Fruit fly (Drosophila melanogaster) whole organism, wandering third instar larva: ENCODE measurements around the gene Ack.
A peak's percentile ranks its signal among the peaks of the same experiment; 100 is the strongest.

Experiments
- Abd-B ChIP-seq: fragments of >200 bp; optimal IDR thresholded peaks from 2 replicates; lab custom pipeline; 2017; ENCODE audit warnings: missing biosample characterization, missing genetic modification characterization
- CG32264 ChIP-seq: fragments of 200-800 bp; sonication (Bioruptor generic); optimal IDR thresholded peaks from 2 replicates; lab custom pipeline; 2016; ENCODE audit warnings: missing biosample characterization, missing genetic modification characterization
- CG9705 ChIP-seq: fragments of 200-800 bp; sonication (Bioruptor generic); optimal IDR thresholded peaks from 2 replicates; lab custom pipeline; 2018; ENCODE audit warnings: missing biosample characterization, mild to moderate bottlenecking, missing genetic modification characterization
- CrebA ChIP-seq: fragments of 200-800 bp; sonication (Bioruptor generic); optimal IDR thresholded peaks from 2 replicates; lab custom pipeline; 2016; ENCODE audit warnings: missing biosample characterization, mild to moderate bottlenecking, missing genetic modification characterization, borderline replicate concordance
- Dfd ChIP-seq: fragments of >200 bp; optimal IDR thresholded peaks from 2 replicates; lab custom pipeline; 2017; ENCODE audit warnings: missing biosample characterization, missing genetic modification characterization
- Dif ChIP-seq: fragments of 200-275, 200-300 bp; sonication (Bioruptor generic); optimal IDR thresholded peaks from 2 replicates; lab custom pipeline; 2018; ENCODE audit warnings: missing biosample characterization, missing genetic modification characterization; ENCODE audit not compliant: partially characterized antibody
- GATAd ChIP-seq: sonication (Bioruptor generic); optimal IDR thresholded peaks from 2 replicates; lab custom pipeline; 2016; ENCODE audit warnings: missing biosample characterization, missing genetic modification characterization
- HLH106 ChIP-seq: fragments of 200-800 bp; optimal IDR thresholded peaks from 3 replicates; lab custom pipeline; 2019; ENCODE audit warnings: missing biosample characterization, mild to moderate bottlenecking, missing genetic modification characterization, moderate library complexity
- Hnf4 ChIP-seq: fragments of 200-800 bp; sonication (Bioruptor generic); optimal IDR thresholded peaks from 2 replicates; lab custom pipeline; 2016; ENCODE audit warnings: missing biosample characterization, mild to moderate bottlenecking, missing genetic modification characterization
- Hr78 ChIP-seq: fragments of >200 bp; optimal IDR thresholded peaks from 2 replicates; lab custom pipeline; 2017; ENCODE audit warnings: missing biosample characterization, missing genetic modification characterization
- Hr83 ChIP-seq: fragments of 200-300 bp; sonication (Bioruptor generic); optimal IDR thresholded peaks from 2 replicates; lab custom pipeline; 2016; ENCODE audit warnings: missing biosample characterization, mild to moderate bottlenecking, missing genetic modification characterization, moderate library complexity; ENCODE audit not compliant: poor library complexity, severe bottlenecking
- Jra ChIP-seq: sonication (Bioruptor generic); optimal IDR thresholded peaks from 2 replicates; lab custom pipeline; 2016; ENCODE audit warnings: missing biosample characterization, missing genetic modification characterization
- Mio ChIP-seq: sonication (Bioruptor generic); optimal IDR thresholded peaks from 2 replicates; lab custom pipeline; 2016; ENCODE audit warnings: missing biosample characterization, missing genetic modification characterization
- Myc ChIP-seq: fragments of >200 bp; optimal IDR thresholded peaks from 2 replicates; lab custom pipeline; 2017
- N ChIP-seq: fragments of >200 bp; optimal IDR thresholded peaks from 2 replicates; lab custom pipeline; 2018; ENCODE audit warnings: missing biosample characterization, missing external identifiers, missing genetic modification characterization
- OdsH ChIP-seq: fragments of 200-800 bp; sonication (Bioruptor generic); optimal IDR thresholded peaks from 2 replicates; lab custom pipeline; 2016; ENCODE audit warnings: missing biosample characterization, mild to moderate bottlenecking, missing genetic modification characterization
- Rel ChIP-seq, 2 experiments: fragments of 200-800 bp; sonication (Bioruptor generic) in 1 of 2; optimal IDR thresholded peaks; 2 replicates in 1 of 2; 3 replicates in 1 of 2; lab custom pipeline; 2016 to 2019; ENCODE audit warnings: mild to moderate bottlenecking in 2 of 2, missing biosample characterization in 2 of 2, missing genetic modification characterization in 2 of 2, moderate library complexity in 1 of 2
- Sp1 ChIP-seq: fragments of 200-800 bp; sonication (Bioruptor generic); optimal IDR thresholded peaks from 3 replicates; lab custom pipeline; 2019; ENCODE audit warnings: missing biosample characterization, mild to moderate bottlenecking, missing genetic modification characterization, moderate library complexity
- Vsx2 ChIP-seq: fragments of 200-300, 225-300 bp; sonication (Bioruptor generic); optimal IDR thresholded peaks from 2 replicates; lab custom pipeline; 2018; ENCODE audit warnings: missing biosample characterization, missing genetic modification characterization; ENCODE audit not compliant: partially characterized antibody
- br ChIP-seq: fragments of 200-800 bp; sonication (Bioruptor generic); optimal IDR thresholded peaks from 2 replicates; lab custom pipeline; 2016; ENCODE audit warnings: missing biosample characterization, missing genetic modification characterization
- brk ChIP-seq: fragments of 200-800 bp; sonication (Bioruptor generic); optimal IDR thresholded peaks from 2 replicates; lab custom pipeline; 2016; ENCODE audit warnings: missing biosample characterization, mild to moderate bottlenecking, missing genetic modification characterization
- dl ChIP-seq, 2 experiments: fragments of 175-275, 200-275 bp in 1 of 2; fragments of 200-275 bp in 1 of 2; sonication (Bioruptor generic); optimal IDR thresholded peaks; lab custom pipeline; 2018; ENCODE audit warnings: mild to moderate bottlenecking in 2 of 2, missing biosample characterization in 2 of 2, missing genetic modification characterization in 2 of 2, moderate library complexity in 2 of 2; ENCODE audit not compliant: partially characterized antibody in 2 of 2, insufficient read depth in 1 of 2
- dmrt93B ChIP-seq: fragments of 200-800 bp; sonication (Bioruptor generic); optimal IDR thresholded peaks from 2 replicates; lab custom pipeline; 2018; ENCODE audit warnings: missing biosample characterization, mild to moderate bottlenecking, missing genetic modification characterization
- dsf ChIP-seq: sonication (Bioruptor generic); optimal IDR thresholded peaks from 2 replicates; lab custom pipeline; 2016; ENCODE audit warnings: missing biosample characterization, missing genetic modification characterization, borderline replicate concordance
- ey ChIP-seq: fragments of 200-800 bp; sonication (Bioruptor generic); optimal IDR thresholded peaks from 2 replicates; lab custom pipeline; 2016; ENCODE audit warnings: missing biosample characterization, missing genetic modification characterization
- foxo ChIP-seq, 2 experiments: fragments of 200-800 bp; sonication (Bioruptor generic); optimal IDR thresholded peaks; 2 replicates in 1 of 2; 3 replicates in 1 of 2; lab custom pipeline; 2016 to 2017; ENCODE audit warnings: missing biosample characterization in 2 of 2, missing genetic modification characterization in 2 of 2
- fru ChIP-seq: fragments of 200-800 bp; sonication (Bioruptor generic); optimal IDR thresholded peaks from 3 replicates; lab custom pipeline; 2016; ENCODE audit warnings: missing biosample characterization, mild to moderate bottlenecking, missing genetic modification characterization
- h ChIP-seq: fragments of 200-800 bp; sonication (Bioruptor generic); optimal IDR thresholded peaks from 3 replicates; lab custom pipeline; 2016; ENCODE audit warnings: missing biosample characterization, mild to moderate bottlenecking, missing genetic modification characterization
- jim ChIP-seq: fragments of 175-275, 200-325 bp; sonication (Bioruptor generic); optimal IDR thresholded peaks from 2 replicates; lab custom pipeline; 2016; ENCODE audit warnings: missing biosample characterization, mild to moderate bottlenecking, missing genetic modification characterization
- lola ChIP-seq: fragments of >200 bp; optimal IDR thresholded peaks from 2 replicates; lab custom pipeline; 2017; ENCODE audit warnings: missing biosample characterization, missing genetic modification characterization
- pan ChIP-seq: fragments of >200 bp; optimal IDR thresholded peaks from 2 replicates; lab custom pipeline; 2017
- psq ChIP-seq: fragments of 200-800 bp; sonication (Bioruptor generic); optimal IDR thresholded peaks from 3 replicates; lab custom pipeline; 2017; ENCODE audit warnings: missing biosample characterization, mild to moderate bottlenecking, missing genetic modification characterization, moderate library complexity
- rgr ChIP-seq: fragments of 200-800 bp; sonication (Bioruptor generic); optimal IDR thresholded peaks from 3 replicates; lab custom pipeline; 2016; ENCODE audit warnings: missing biosample characterization, mild to moderate bottlenecking, missing genetic modification characterization
- sage ChIP-seq: fragments of 200-800 bp; sonication (Bioruptor generic); optimal IDR thresholded peaks from 2 replicates; lab custom pipeline; 2016; ENCODE audit warnings: missing biosample characterization, mild to moderate bottlenecking, missing genetic modification characterization
- sv ChIP-seq: fragments of 200-800 bp; sonication (Bioruptor generic); optimal IDR thresholded peaks from 3 replicates; lab custom pipeline; 2016; ENCODE audit warnings: missing biosample characterization, missing genetic modification characterization
- tai ChIP-seq: sonication (Bioruptor generic); optimal IDR thresholded peaks from 2 replicates; lab custom pipeline; 2016; ENCODE audit warnings: missing biosample characterization, missing genetic modification characterization
- usp ChIP-seq: fragments of >200 bp; optimal IDR thresholded peaks from 2 replicates; lab custom pipeline; 2017; ENCODE audit warnings: missing biosample characterization, missing genetic modification characterization
- woc ChIP-seq: sonication (Bioruptor generic); optimal IDR thresholded peaks from 2 replicates; lab custom pipeline; 2016; ENCODE audit warnings: missing biosample characterization, mild to moderate bottlenecking, missing genetic modification characterization

Gene Ack

dm6 chr3L:4120358-4121349 lies 12.7 kb downstream of the Ack start (continued):
- TF ChIP-seq dl (GFP tag; optimal IDR thresholded peaks at IDR 0.05; lab: Kevin White, UChicago; ENCODE audit: insufficient read depth in 1 of 2, partially characterized antibody in 2 of 2), result no peak
- TF ChIP-seq jim (GFP tag; lab: Kevin White, UChicago), result no peak
- no peak for TF ChIP-seq HLH106 (tag; lab: Kevin White, UChicago)
- no peak for TF ChIP-seq CrebA (GFP tag; lab: Kevin White, UChicago)
- TF ChIP-seq Jra, result peak; percentile 57
- no peak for TF ChIP-seq CG32264
- no peak for TF ChIP-seq Sp1 (GFP tag; lab: Kevin White, UChicago)
- peak; percentile 57 for TF ChIP-seq psq
- TF ChIP-seq Hr78 (GFP tag; lab: Kevin White, UChicago), result no peak
- TF ChIP-seq Abd-B (GFP tag; lab: Kevin White, UChicago), result no peak
- no peak for TF ChIP-seq Mio (GFP tag; lab: Kevin White, UChicago)
- no peak for TF ChIP-seq OdsH (GFP tag; lab: Kevin White, UChicago)
- TF ChIP-seq Vsx2 (GFP tag; lab: Kevin White, UChicago), result no peak
- no peak for TF ChIP-seq Rel (GFP tag; optimal IDR thresholded peaks at IDR 0.05; lab: Kevin White, UChicago)
- peak; percentile 58 for TF ChIP-seq Rel (tag; optimal IDR thresholded peaks at IDR 0.05; lab: Kevin White, UChicago)
- TF ChIP-seq usp (GFP tag; lab: Kevin White, UChicago), result no peak
- peak; percentile 1 for TF ChIP-seq ey (GFP tag; lab: Kevin White, UChicago)

dm6 chr3L:4121589-4121988 lies 13.6 kb downstream of the Ack start:
- TF ChIP-seq HLH106 (tag; lab: Kevin White, UChicago) (no peak), N (GFP tag; lab: Kevin White, UChicago) (no peak), foxo (GFP tag; optimal IDR thresholded peaks at IDR 0.05; lab: Kevin White, UChicago) (no peak), Jra (no peak), Dif (GFP tag; lab: Kevin White, UChicago) (no peak), jim (GFP tag; lab: Kevin White, UChicago) (no peak), lola (GFP tag; lab: Kevin White, UChicago) (no peak), sage (GFP tag; lab: Kevin White, UChicago) (no peak), Hr78 (GFP tag; lab: Kevin White, UChicago) (no peak), Vsx2 (GFP tag; lab: Kevin White, UChicago) (no peak)

- TF ChIP-seq usp (GFP tag; lab: Kevin White, UChicago) (no peak), Vsx2 (GFP tag; lab: Kevin White, UChicago) (peak; percentile 79), OdsH (GFP tag; lab: Kevin White, UChicago) (peak; percentile 71), Hnf4 (GFP tag; lab: Kevin White, UChicago) (no peak), dl (GFP tag; optimal IDR thresholded peaks at IDR 0.05; lab: Kevin White, UChicago; ENCODE audit: insufficient read depth in 1 of 2, partially characterized antibody in 2 of 2) (no peak), Abd-B (GFP tag; lab: Kevin White, UChicago) (no peak), Dif (GFP tag; lab: Kevin White, UChicago) (peak; percentile 25), CrebA (GFP tag; lab: Kevin White, UChicago) (no peak), CG32264 (peak; percentile 36), N (GFP tag; lab: Kevin White, UChicago) (no peak), woc (GFP tag; lab: Kevin White, UChicago) (peak; percentile 58), lola (GFP tag; lab: Kevin White, UChicago) (no peak), Hr83 (GFP tag; lab: Kevin White, UChicago) (peak; percentile 89), sage (GFP tag; lab: Kevin White, UChicago) (peak; percentile 73), Dfd (GFP tag; lab: Kevin White, UChicago) (no peak), dmrt93B (GFP tag; lab: Kevin White, UChicago) (no peak), Jra (peak; percentile 67), jim (GFP tag; lab: Kevin White, UChicago) (no peak), Rel (GFP tag; optimal IDR thresholded peaks at IDR 0.05; lab: Kevin White, UChicago) (peak; percentile 84), Rel (tag; optimal IDR thresholded peaks at IDR 0.05; lab: Kevin White, UChicago) (peak; percentile 71), HLH106 (tag; lab: Kevin White, UChicago) (no peak), Mio (GFP tag; lab: Kevin White, UChicago) (no peak), dsf (GFP tag; lab: Kevin White, UChicago) (no peak), brk (GFP tag; lab: Kevin White, UChicago) (peak; percentile 69), h (GFP tag; lab: Kevin White, UChicago) (peak; percentile 78), CG9705 (GFP tag; lab: Kevin White, UChicago) (no peak), psq (peak; percentile 54), sv (GFP tag; lab: Kevin White, UChicago) (no peak), Myc (no peak), br (GFP tag; lab: Kevin White, UChicago) (peak; percentile 67), fru (GFP tag; lab: Kevin White, UChicago) (peak; percentile 78), Sp1 (GFP tag; lab: Kevin White, UChicago) (peak; percentile 72), pan (lab: Kevin White, UChicago) (no peak), foxo (GFP tag; optimal IDR thresholded peaks at IDR 0.05; lab: Kevin White, UChicago) (no peak), rgr (GFP tag; lab: Kevin White, UChicago) (peak; percentile 70), ey (GFP tag; lab: Kevin White, UChicago) (peak; percentile 48), GATAd (GFP tag; lab: Kevin White, UChicago) (no peak), tai (GFP tag; lab: Kevin White, UChicago) (no peak)
Measured at dm6 chr3L:4122185-4122767, 14.3 kb downstream of the Ack start, which contains the start of gene Chd64. Gene Chd64, minus strand, starts transcription at chr3L:4122388.
